Fruit fly (Drosophila melanogaster): Measurements from ENCODE around the gene CG6908.
A peak's percentile ranks its signal among the peaks of the same experiment; 100 is the strongest.

CG6908 gene

DNA sequence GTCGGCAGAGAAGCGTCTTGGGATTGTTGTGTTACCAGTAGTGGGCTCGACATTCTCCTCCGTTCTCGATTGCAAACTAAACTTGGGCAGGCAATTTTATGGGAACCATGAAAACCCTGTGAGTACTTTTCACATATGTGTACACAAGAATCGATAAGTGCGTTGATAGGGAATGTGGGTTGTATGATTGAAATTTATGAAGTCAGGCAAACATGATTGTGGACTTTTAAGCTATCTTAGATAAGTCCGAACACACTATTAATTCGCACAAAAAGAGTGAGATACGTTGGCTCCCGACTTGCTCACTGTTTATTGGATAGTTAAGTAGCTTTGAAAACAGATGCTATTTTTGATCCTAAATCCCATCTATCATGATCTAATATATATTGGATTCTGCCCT, 1.9 kb upstream of the CG6908 start, which contains the start of gene CG18765:
Gene CG18765 (minus strand): TSS at position 53 of the 400 bp plus-strand sequence.
- TF ChIP-seq rgr (GFP tag; optimal IDR thresholded peaks at IDR 0.05): no peak
- TF ChIP-seq sv (GFP tag; optimal IDR thresholded peaks at IDR 0.05): no peak
- TF ChIP-seq foxo (GFP tag; optimal IDR thresholded peaks at IDR 0.05): no peak
- no peak for TF ChIP-seq Abd-B (GFP tag; optimal IDR thresholded peaks at IDR 0.05)
- no peak for TF ChIP-seq Mio (GFP tag; optimal IDR thresholded peaks at IDR 0.05)
- TF ChIP-seq Dif (GFP tag; optimal IDR thresholded peaks at IDR 0.05; ENCODE audit: partially characterized antibody): no peak
- no peak for TF ChIP-seq brk (GFP tag; optimal IDR thresholded peaks at IDR 0.05)
- TF ChIP-seq Hnf4 (GFP tag; optimal IDR thresholded peaks at IDR 0.05): no peak
- TF ChIP-seq dsf (GFP tag; optimal IDR thresholded peaks at IDR 0.05; ENCODE audit: borderline replicate concordance): no peak
- no peak for TF ChIP-seq usp (GFP tag; optimal IDR thresholded peaks at IDR 0.05)
- TF ChIP-seq br (GFP tag; optimal IDR thresholded peaks at IDR 0.05): no peak
- TF ChIP-seq Hr83 (GFP tag; optimal IDR thresholded peaks at IDR 0.05; ENCODE audit: poor library complexity, severe bottlenecking): no peak

DNA sequence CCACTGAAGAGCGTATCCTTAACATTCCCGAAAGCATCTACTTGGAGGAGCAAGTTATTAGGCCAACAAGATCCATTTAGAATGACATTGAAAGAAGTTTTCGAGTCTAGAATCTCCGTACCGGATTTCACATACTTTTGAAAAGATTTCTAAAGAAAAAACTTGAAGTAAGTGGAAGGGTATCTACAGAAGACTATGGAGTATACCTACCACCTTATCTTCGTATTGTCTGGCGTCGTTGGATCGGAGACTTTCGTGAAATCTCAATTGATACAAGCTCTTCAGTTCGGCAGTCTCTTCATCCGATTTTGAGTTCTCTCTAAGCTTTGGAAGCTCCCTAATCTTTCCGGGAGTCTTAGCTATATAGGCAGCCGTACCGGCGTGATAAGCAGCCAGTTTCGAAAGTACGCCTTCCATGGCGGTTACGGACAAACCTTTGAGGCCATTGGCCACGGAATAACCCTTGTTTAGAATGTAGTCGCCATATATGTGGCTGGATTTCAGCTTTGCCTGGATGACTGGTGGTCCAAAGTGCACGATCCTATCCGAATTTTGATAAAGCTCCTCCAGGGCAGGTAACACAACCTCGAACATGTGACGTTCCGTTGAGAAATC, 1.1 kb upstream of the CG6908 start:
- TF ChIP-seq ey (GFP tag; optimal IDR thresholded peaks at IDR 0.05): no peak
- no peak for TF ChIP-seq Myc (optimal IDR thresholded peaks at IDR 0.05)
- no peak for TF ChIP-seq foxo (GFP tag; optimal IDR thresholded peaks at IDR 0.05)
- peak in 1 of 2 experiments; percentile 5 for TF ChIP-seq dl (GFP tag; optimal IDR thresholded peaks at IDR 0.05; ENCODE audit: insufficient read depth in 1 of 2, partially characterized antibody in 2 of 2)
- TF ChIP-seq GATAd (GFP tag; optimal IDR thresholded peaks at IDR 0.05): no peak

DNA sequence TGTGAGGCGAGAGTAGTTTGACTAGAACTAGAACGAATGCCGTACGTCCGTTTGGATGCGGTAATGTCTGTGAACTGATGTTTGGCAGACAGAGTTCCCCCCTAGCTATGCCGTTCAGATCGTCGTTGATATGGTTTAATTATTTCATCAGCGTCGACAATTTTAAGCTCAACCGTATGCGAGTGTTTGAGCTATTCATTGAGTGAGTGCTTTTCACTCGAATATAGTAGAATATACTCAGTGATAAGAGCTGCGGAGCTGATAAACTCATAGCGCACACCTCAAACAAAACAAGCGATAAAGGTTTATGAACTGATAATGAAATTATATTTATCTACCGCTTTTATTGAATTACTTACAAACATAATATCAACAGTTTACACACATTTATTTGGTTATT, 1.8 kb downstream of the CG6908 start, which contains the start of gene CG6834:
Gene CG6834 (minus strand): TSS at position 79 of the 400 bp plus-strand sequence.
- TF ChIP-seq Hr78 (GFP tag; optimal IDR thresholded peaks at IDR 0.05): no peak
- TF ChIP-seq woc (GFP tag; optimal IDR thresholded peaks at IDR 0.05): no peak
- TF ChIP-seq rgr (GFP tag; optimal IDR thresholded peaks at IDR 0.05): no peak
- TF ChIP-seq Rel (GFP tag; optimal IDR thresholded peaks at IDR 0.05): no peak
- no peak for TF ChIP-seq Rel (tag; optimal IDR thresholded peaks at IDR 0.05)
- TF ChIP-seq GATAd (GFP tag; optimal IDR thresholded peaks at IDR 0.05): no peak
- TF ChIP-seq fru (GFP tag; optimal IDR thresholded peaks at IDR 0.05): no peak
- no peak for TF ChIP-seq dsf (GFP tag; optimal IDR thresholded peaks at IDR 0.05; ENCODE audit: borderline replicate concordance)

DNA sequence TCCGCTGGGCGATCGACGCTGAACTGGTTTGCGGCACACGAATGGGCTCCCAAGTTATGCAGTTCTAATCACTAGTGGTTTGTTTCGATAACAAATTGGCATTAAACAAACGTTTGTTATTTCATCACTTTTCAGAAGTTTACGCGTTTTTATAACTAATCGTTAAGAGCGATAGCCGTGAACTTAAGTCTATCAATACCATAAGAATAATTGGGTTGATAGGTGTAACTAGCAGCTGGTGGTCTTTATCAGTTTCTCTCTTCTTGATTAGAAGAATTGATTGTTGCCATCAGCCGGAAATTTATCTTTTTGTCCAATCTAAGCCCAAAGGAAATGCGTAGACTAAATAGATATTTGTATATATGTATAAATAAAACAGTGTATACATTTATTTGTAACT, 5.5 kb downstream of the CG6908 start, which contains the start of gene CG6830:
Gene CG6830 (minus strand): TSS at position 27 of the 400 bp plus-strand sequence.
- TF ChIP-seq Dif (GFP tag; optimal IDR thresholded peaks at IDR 0.05; ENCODE audit: partially characterized antibody): no peak
- no peak for TF ChIP-seq HLH106 (tag; optimal IDR thresholded peaks at IDR 0.05)
- no peak for TF ChIP-seq Abd-B (GFP tag; optimal IDR thresholded peaks at IDR 0.05)
- TF ChIP-seq Rel (GFP tag; optimal IDR thresholded peaks at IDR 0.05): no peak
- TF ChIP-seq Rel (tag; optimal IDR thresholded peaks at IDR 0.05): no peak
- no peak for TF ChIP-seq h (GFP tag; optimal IDR thresholded peaks at IDR 0.05)
- no peak for TF ChIP-seq rgr (GFP tag; optimal IDR thresholded peaks at IDR 0.05)
- no peak for TF ChIP-seq woc (GFP tag; optimal IDR thresholded peaks at IDR 0.05)
- no peak for TF ChIP-seq usp (GFP tag; optimal IDR thresholded peaks at IDR 0.05)
- no peak for TF ChIP-seq CrebA (GFP tag; optimal IDR thresholded peaks at IDR 0.05; ENCODE audit: borderline replicate concordance)
- no peak for TF ChIP-seq Jra (GFP tag; optimal IDR thresholded peaks at IDR 0.05)
- no peak for TF ChIP-seq Mio (GFP tag; optimal IDR thresholded peaks at IDR 0.05)
- no peak for TF ChIP-seq pan (optimal IDR thresholded peaks at IDR 0.05)

DNA sequence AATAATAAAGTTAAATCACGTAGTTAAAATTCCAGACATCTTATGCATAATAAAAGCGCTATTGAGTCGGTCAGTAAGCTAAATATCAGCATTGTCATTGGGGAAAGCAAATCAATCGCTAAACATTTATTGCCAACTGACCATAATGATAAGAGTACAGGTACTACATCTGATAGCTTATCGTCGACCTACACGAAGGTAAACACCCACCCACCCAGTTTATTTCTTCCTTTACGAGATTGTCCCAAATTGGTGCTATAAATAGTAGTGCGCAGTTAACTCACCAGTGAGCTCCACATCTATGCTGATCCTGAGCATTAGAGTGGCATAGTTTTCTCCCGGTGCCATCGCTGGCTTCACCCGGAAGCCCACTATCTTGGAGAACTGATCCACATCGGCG, 6.2 kb downstream of the CG6908 start:
- TF ChIP-seq dl (GFP tag; optimal IDR thresholded peaks at IDR 0.05; ENCODE audit: insufficient read depth in 1 of 2, partially characterized antibody in 2 of 2): no peak
- TF ChIP-seq sv (GFP tag; optimal IDR thresholded peaks at IDR 0.05): no peak
- TF ChIP-seq dsf (GFP tag; optimal IDR thresholded peaks at IDR 0.05; ENCODE audit: borderline replicate concordance): no peak
- TF ChIP-seq Sp1 (GFP tag; optimal IDR thresholded peaks at IDR 0.05): peak; percentile 14
- no peak for TF ChIP-seq Abd-B (GFP tag; optimal IDR thresholded peaks at IDR 0.05)
- TF ChIP-seq Jra (GFP tag; optimal IDR thresholded peaks at IDR 0.05): no peak
- no peak for TF ChIP-seq pan (optimal IDR thresholded peaks at IDR 0.05)
- TF ChIP-seq ey (GFP tag; optimal IDR thresholded peaks at IDR 0.05): no peak
- TF ChIP-seq Hr83 (GFP tag; optimal IDR thresholded peaks at IDR 0.05; ENCODE audit: poor library complexity, severe bottlenecking): no peak
- no peak for TF ChIP-seq Rel (GFP tag; optimal IDR thresholded peaks at IDR 0.05)
- peak; percentile 31 for TF ChIP-seq Rel (tag; optimal IDR thresholded peaks at IDR 0.05)

DNA sequence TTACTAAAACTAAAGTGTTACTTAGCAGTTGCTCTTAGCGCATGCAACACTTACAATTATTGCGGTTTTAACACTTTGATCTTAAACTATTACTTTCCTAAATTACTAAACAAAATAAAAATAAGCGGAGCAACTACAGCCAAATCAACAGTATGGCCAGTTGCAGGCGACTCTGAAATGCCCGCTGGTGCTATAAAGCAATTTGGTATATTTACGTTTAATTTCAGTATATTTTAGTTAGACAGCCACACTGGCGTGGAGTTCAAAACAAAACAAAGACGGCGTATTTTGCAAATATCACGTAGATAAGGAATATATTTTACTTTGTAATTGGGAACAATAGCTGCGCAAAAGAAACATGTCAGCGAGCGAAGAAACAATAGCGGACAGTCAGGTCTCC, 10.3 kb downstream of the CG6908 start, which contains the start of the genes Taf12 and Ho:
Gene Taf12 (minus strand): TSS at position 178 of the 400 bp plus-strand sequence.
Gene Ho (plus strand): TSS at position 231 of the 400 bp plus-strand sequence.
- TF ChIP-seq GATAd (GFP tag; optimal IDR thresholded peaks at IDR 0.05) (no peak), fru (GFP tag; optimal IDR thresholded peaks at IDR 0.05) (no peak), rgr (GFP tag; optimal IDR thresholded peaks at IDR 0.05) (peak; percentile 29), Dif (GFP tag; optimal IDR thresholded peaks at IDR 0.05; ENCODE audit: partially characterized antibody) (no peak), Dfd (GFP tag; optimal IDR thresholded peaks at IDR 0.05) (no peak), psq (GFP tag; optimal IDR thresholded peaks at IDR 0.05) (peak; percentile 23), Vsx2 (GFP tag; optimal IDR thresholded peaks at IDR 0.05; ENCODE audit: partially characterized antibody) (no peak), woc (GFP tag; optimal IDR thresholded peaks at IDR 0.05) (no peak), CG9705 (GFP tag; optimal IDR thresholded peaks at IDR 0.05) (no peak), Hnf4 (GFP tag; optimal IDR thresholded peaks at IDR 0.05) (peak; percentile 44), Jra (GFP tag; optimal IDR thresholded peaks at IDR 0.05) (peak; percentile 46), CG32264 (GFP tag; optimal IDR thresholded peaks at IDR 0.05) (no peak), dl (GFP tag; optimal IDR thresholded peaks at IDR 0.05; ENCODE audit: insufficient read depth in 1 of 2, partially characterized antibody in 2 of 2) (no peak), CrebA (GFP tag; optimal IDR thresholded peaks at IDR 0.05; ENCODE audit: borderline replicate concordance) (no peak), pan (optimal IDR thresholded peaks at IDR 0.05) (no peak), tai (GFP tag; optimal IDR thresholded peaks at IDR 0.05) (no peak), usp (GFP tag; optimal IDR thresholded peaks at IDR 0.05) (no peak), Hr83 (GFP tag; optimal IDR thresholded peaks at IDR 0.05; ENCODE audit: poor library complexity, severe bottlenecking) (peak; percentile 28), HLH106 (tag; optimal IDR thresholded peaks at IDR 0.05) (no peak), dmrt93B (GFP tag; optimal IDR thresholded peaks at IDR 0.05) (no peak), Myc (optimal IDR thresholded peaks at IDR 0.05) (no peak), brk (GFP tag; optimal IDR thresholded peaks at IDR 0.05) (no peak)
